Fruit fly (Drosophila melanogaster): ENCODE measurements around the gene CG15170.
A peak's percentile ranks its signal among the peaks of the same experiment; 100 is the strongest.

CG15170 gene

DNA sequence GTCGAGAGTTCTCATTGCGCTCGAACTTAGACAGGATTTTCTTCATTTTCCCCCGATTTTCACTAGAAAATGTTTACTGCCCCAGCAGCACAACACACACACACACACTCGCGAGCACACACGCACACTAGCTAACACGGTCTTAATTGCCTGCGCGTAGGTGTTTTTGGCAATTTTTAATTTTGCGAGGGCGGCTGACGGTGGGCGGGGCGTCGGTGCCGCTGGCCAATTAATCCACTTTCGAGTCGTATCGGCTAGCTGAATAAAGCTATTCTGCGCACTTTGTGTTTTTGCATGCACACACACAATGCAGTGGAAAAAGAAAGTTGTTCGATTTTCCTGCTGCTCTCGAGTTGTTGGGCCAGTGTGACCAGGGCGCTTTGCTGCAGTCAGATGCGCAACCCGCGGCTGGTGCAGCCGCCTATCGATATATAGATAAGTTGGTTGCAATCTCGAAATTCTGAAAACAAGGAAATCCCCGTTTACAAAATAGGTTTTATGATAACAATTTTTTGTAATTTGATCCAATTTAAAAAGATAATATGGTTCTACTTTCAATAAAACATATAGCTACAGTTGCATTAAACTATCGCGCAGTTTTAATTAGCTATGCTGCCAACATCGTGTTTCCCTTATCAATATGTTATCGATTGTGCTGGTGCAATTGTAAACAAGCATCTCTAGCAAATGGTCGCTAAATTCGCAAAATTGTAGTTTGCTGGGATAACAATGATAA, 21.5 kb downstream of the CG15170 start, which contains the start of the genes Nak and Tango6 (continued):
- no peak for TF ChIP-seq CG1621 (tag; optimal IDR thresholded peaks at IDR 0.05)
- no peak for TF ChIP-seq CG11902 (GFP tag; optimal IDR thresholded peaks at IDR 0.05)
- peak; percentile 86 for TF ChIP-seq fkh (GFP tag; optimal IDR thresholded peaks at IDR 0.05)
- peak; percentile 38 for TF ChIP-seq pdm3 (GFP tag; optimal IDR thresholded peaks at IDR 0.05)
- no peak for TF ChIP-seq CG6276 (GFP tag; optimal IDR thresholded peaks at IDR 0.05)
- TF ChIP-seq fd85E (GFP tag; optimal IDR thresholded peaks at IDR 0.05): no peak
- TF ChIP-seq CG3032 (tag; optimal IDR thresholded peaks at IDR 0.05): peak; percentile 47
- peak; percentile 7 for TF ChIP-seq cyc (GFP tag; optimal IDR thresholded peaks at IDR 0.05)
- TF ChIP-seq topi (GFP tag; optimal IDR thresholded peaks at IDR 0.05): peak; percentile 47
- TF ChIP-seq CG10631 (GFP tag; optimal IDR thresholded peaks at IDR 0.05): no peak
- TF ChIP-seq CG6163 (GFP tag; IDR thresholded peaks at IDR 0.05): no peak
- TF ChIP-seq CG31627 (GFP tag; optimal IDR thresholded peaks at IDR 0.05): peak; percentile 58
- TF ChIP-seq CG16779 (tag; optimal IDR thresholded peaks at IDR 0.05): no peak
- no peak for TF ChIP-seq fd59A (GFP tag; optimal IDR thresholded peaks at IDR 0.05)
- TF ChIP-seq CG6792 (GFP tag; optimal IDR thresholded peaks at IDR 0.05): peak; percentile 8
- no peak for TF ChIP-seq CG34406 (GFP tag; optimal IDR thresholded peaks at IDR 0.05)

DNA sequence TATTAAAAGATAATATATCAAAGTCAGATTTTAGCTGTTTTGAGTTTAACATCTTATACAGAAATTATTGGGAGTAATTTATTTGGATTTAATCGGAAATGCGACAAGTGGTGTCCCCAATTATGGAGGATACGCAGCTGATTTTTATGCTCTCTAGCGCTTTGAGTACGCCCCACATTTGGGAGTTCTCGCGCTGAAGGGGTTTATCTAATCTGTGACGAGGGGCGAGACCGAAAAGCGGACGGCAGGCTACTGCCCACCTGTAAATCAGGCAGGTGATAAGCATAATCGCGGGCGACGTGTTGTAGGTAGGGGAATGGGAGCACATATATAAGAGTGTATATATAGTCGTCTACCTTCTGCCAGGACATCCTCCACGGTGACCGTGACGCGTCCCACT, 22.1 kb downstream of the CG15170 start:
- peak; percentile 1 for TF ChIP-seq vri (GFP tag; optimal IDR thresholded peaks at IDR 0.05)
- TF ChIP-seq CG3919 (GFP tag; optimal IDR thresholded peaks at IDR 0.05): no peak

DNA sequence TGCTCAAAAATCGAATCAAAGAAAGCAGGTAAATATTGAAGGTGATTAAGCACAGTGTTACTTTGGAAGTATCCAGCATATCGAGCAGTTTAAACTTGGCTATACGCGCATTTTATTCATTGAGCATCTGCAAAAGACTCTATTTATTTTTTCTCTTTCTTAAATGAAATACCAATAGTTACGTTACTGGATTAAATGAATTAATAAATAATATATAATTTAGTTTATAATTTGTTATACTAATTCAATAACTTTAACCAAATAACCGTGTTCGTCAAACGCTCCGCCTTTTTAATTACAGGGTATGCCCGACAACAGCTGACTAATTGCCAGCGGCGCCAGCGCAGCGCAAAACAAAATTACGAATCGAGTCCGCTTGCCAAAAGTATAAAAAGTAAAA, 23.2 kb downstream of the CG15170 start:
- TF ChIP-seq Blimp-1 (GFP tag; optimal IDR thresholded peaks at IDR 0.05) (peak; percentile 5), Hr38 (GFP tag; optimal IDR thresholded peaks at IDR 0.05) (no peak), acj6 (GFP tag; optimal IDR thresholded peaks at IDR 0.05) (peak; percentile 15), cyc (GFP tag; optimal IDR thresholded peaks at IDR 0.05) (no peak), CG6792 (GFP tag; optimal IDR thresholded peaks at IDR 0.05) (no peak), ss (GFP tag; optimal IDR thresholded peaks at IDR 0.05) (no peak), CG7368 (GFP tag; optimal IDR thresholded peaks at IDR 0.05) (no peak), Ets96B (tag; optimal IDR thresholded peaks at IDR 0.05) (no peak), CG15336 (GFP tag; IDR thresholded peaks at IDR 0.05) (peak; percentile 61), salr (GFP tag; optimal IDR thresholded peaks at IDR 0.05) (no peak), achi (GFP tag; optimal IDR thresholded peaks at IDR 0.05) (peak; percentile 37), CG11902 (GFP tag; optimal IDR thresholded peaks at IDR 0.05) (peak; percentile 7), topi (GFP tag; optimal IDR thresholded peaks at IDR 0.05) (peak; percentile 5), CG6276 (GFP tag; optimal IDR thresholded peaks at IDR 0.05) (peak; percentile 4), CG1621 (tag; optimal IDR thresholded peaks at IDR 0.05) (no peak), Met (GFP tag; optimal IDR thresholded peaks at IDR 0.05) (peak; percentile 27), CG3919 (GFP tag; optimal IDR thresholded peaks at IDR 0.05) (no peak), CG8632 (GFP tag; optimal IDR thresholded peaks at IDR 0.05) (no peak), CG9139 (GFP tag; optimal IDR thresholded peaks at IDR 0.05) (no peak), CG11762 (GFP tag; optimal IDR thresholded peaks at IDR 0.05; ENCODE audit: insufficient read depth) (no peak), Hr4 (GFP tag; optimal IDR thresholded peaks at IDR 0.05) (peak; percentile 39), pdm3 (GFP tag; optimal IDR thresholded peaks at IDR 0.05) (no peak), CG8319 (GFP tag; optimal IDR thresholded peaks at IDR 0.05) (no peak), CG16779 (tag; optimal IDR thresholded peaks at IDR 0.05) (no peak), lz (GFP tag; optimal IDR thresholded peaks at IDR 0.05) (no peak), fd85E (GFP tag; optimal IDR thresholded peaks at IDR 0.05) (no peak), CG32006 (GFP tag; optimal IDR thresholded peaks at IDR 0.05) (no peak), fkh (GFP tag; optimal IDR thresholded peaks at IDR 0.05) (no peak), CG3032 (tag; optimal IDR thresholded peaks at IDR 0.05) (no peak), eg (GFP tag; IDR thresholded peaks at IDR 0.05) (peak; percentile 60; the same call in 2 of the 3 replicates), CG8119 (GFP tag; IDR thresholded peaks at IDR 0.05) (peak; percentile 55; the same call in 2 of the 3 replicates), CG6163 (GFP tag; IDR thresholded peaks at IDR 0.05) (no peak), Eip78C (GFP tag) (no peak), esn (GFP tag; optimal IDR thresholded peaks at IDR 0.05) (no peak), CG10631 (GFP tag; optimal IDR thresholded peaks at IDR 0.05) (peak; percentile 22), CG6808 (GFP tag; optimal IDR thresholded peaks at IDR 0.05) (peak; percentile 8), Sox14 (GFP tag; optimal IDR thresholded peaks at IDR 0.05) (no peak), fd59A (GFP tag; optimal IDR thresholded peaks at IDR 0.05) (no peak), CG11294 (GFP tag; IDR thresholded peaks at IDR 0.05) (no peak), Ets21C (GFP tag; optimal IDR thresholded peaks at IDR 0.05) (no peak), vri (GFP tag; optimal IDR thresholded peaks at IDR 0.05) (no peak), svp (GFP tag) (peak; percentile 70)

Measured in whole organism, prepupa.